Worm (Caenorhabditis elegans) whole organism, L3 larva: Measurements from ENCODE around the gene ugt-44.

Source experiments
- elt-3 ChIP-seq, 3 experiments: fragments of 150-350 bp in 1 of 3; sonication (generic microtip) in 2 of 3; optimal IDR thresholded peaks; 2 replicates in 2 of 3; 4 replicates in 1 of 3; lab custom pipeline; 2014 to 2017; ENCODE audit warnings: missing biosample characterization in 3 of 3, missing genetic modification characterization in 3 of 3
- fos-1 ChIP-seq: fragments of 150-350 bp; optimal IDR thresholded peaks from 2 replicates; lab custom pipeline; 2014; ENCODE audit warnings: missing biosample characterization, missing genetic modification characterization
- nhr-12 ChIP-seq: fragments of 150-350 bp; optimal IDR thresholded peaks from 2 replicates; lab custom pipeline; 2014; ENCODE audit warnings: missing biosample characterization, missing genetic modification characterization
- nhr-23 ChIP-seq: fragments of 150-350 bp; optimal IDR thresholded peaks from 2 replicates; lab custom pipeline; 2014; ENCODE audit warnings: missing biosample characterization, missing genetic modification reagents, missing genetic modification characterization
- nhr-237 ChIP-seq: fragments of 150-350 bp; optimal IDR thresholded peaks from 2 replicates; lab custom pipeline; 2014; ENCODE audit warnings: missing biosample characterization, missing genetic modification characterization
- nhr-43 ChIP-seq: sonication (generic microtip); optimal IDR thresholded peaks from 2 replicates; lab custom pipeline; 2016; ENCODE audit warnings: mild to moderate bottlenecking, missing genetic modification characterization, missing compliant biosample characterization; ENCODE audit not compliant: poor library complexity, severe bottlenecking
- unc-62 ChIP-seq: fragments of 150-350 bp; sonication (generic microtip); optimal IDR thresholded peaks from 4 replicates; lab custom pipeline; 2014; ENCODE audit warnings: missing biosample characterization, missing genetic modification reagents, missing genetic modification characterization

- TF ChIP-seq fos-1 (tag; lab: Kevin White, UChicago) (no peak), elt-3 (tag; optimal IDR thresholded peaks at IDR 0.05; lab: Kevin White, UChicago) (no peak), nhr-12 (tag; lab: Kevin White, UChicago) (no peak), nhr-23 (tag; lab: Kevin White, UChicago) (no peak), nhr-237 (tag; lab: Kevin White, UChicago) (no peak), unc-62 (GFP tag; lab: Kevin White, UChicago) (no peak), nhr-43 (tag; lab: Kevin White, UChicago) (no peak)
Measured at ce11 chrIV:10463987-10464638, 5.4 kb upstream of the ugt-44 start, which contains the start of gene ugt-43.
